Worm (Caenorhabditis elegans) whole organism, midembryonic: Measurements from ENCODE around the gene srh-44.

Source experiments
- T22C8.4 ChIP-seq: fragments of 200-800 bp; sonication (Bioruptor generic); IDR thresholded peaks from 2 replicates; pipeline ENCODE4 v1.3.6; 2022; ENCODE audit warnings: missing genetic modification characterization, missing compliant biosample characterization
- cog-1 ChIP-seq: sonication (generic microtip); optimal IDR thresholded peaks from 2 replicates; lab custom pipeline; 2016; ENCODE audit warnings: missing genetic modification characterization, missing compliant biosample characterization
- klf-2 ChIP-seq: fragments of 200-800 bp; sonication (Bioruptor generic); conservative IDR thresholded peaks from 2 replicates; pipeline ENCODE4 v1.3.6; 2022; ENCODE audit warnings: missing genetic modification reagents, missing genetic modification characterization, missing compliant biosample characterization
- ref-1 ChIP-seq: fragments of 200-800 bp; sonication (Bioruptor generic); conservative IDR thresholded peaks from 2 replicates; pipeline ENCODE4 v1.3.6; 2022; ENCODE audit warnings: missing genetic modification reagents, missing genetic modification characterization, missing compliant biosample characterization
- tab-1 ChIP-seq: fragments of 200-800 bp; sonication (Bioruptor generic); IDR thresholded peaks from 2 replicates; pipeline ENCODE4 v1.3.6; 2022; ENCODE audit warnings: missing genetic modification characterization, missing compliant biosample characterization

DNA sequence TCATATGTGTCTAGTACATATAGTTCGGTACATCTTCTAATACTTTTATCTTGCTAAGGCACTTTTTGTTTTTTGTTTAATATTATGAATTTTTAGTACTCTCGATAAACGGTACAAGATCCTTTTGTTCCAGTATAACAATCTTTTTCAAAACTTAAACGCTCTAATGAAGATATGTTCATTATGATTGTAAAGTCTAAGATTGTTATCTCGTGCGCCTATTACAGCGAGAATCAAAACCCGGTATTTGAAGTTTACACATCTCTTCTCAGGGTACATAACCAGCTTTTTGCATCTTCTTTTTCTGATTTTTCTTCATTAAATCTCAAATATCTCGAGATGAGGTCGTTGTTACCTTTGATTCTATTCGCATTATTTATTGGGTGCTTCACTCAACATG, 26.9 kb upstream of the srh-44 start, which contains the start of gene B0334.13:
- TF ChIP-seq T22C8.4 (GFP tag; lab: Robert Waterston, UW) (no peak), ref-1 (GFP tag; lab: Robert Waterston, UW) (no peak), klf-2 (GFP tag; lab: Robert Waterston, UW) (no peak), tab-1 (GFP tag; lab: Robert Waterston, UW) (no peak), cog-1 (tag; lab: Kevin White, UChicago) (no peak)
